Worm (Caenorhabditis elegans): ENCODE results near the gene srz-69.

The srz-69 gene

ce11 chrIV:3477124-3477523, at the start of gene srz-69:
TSS of gene srz-69 (minus strand) at chrIV:3477224.
- no peak for TF ChIP-seq him-1 (tag; optimal IDR thresholded peaks at IDR 0.05)
- no peak for TF ChIP-seq dao-5 (tag; optimal IDR thresholded peaks at IDR 0.05)
- no peak for TF ChIP-seq W03F9.2 (tag; optimal IDR thresholded peaks at IDR 0.05)

DNA sequence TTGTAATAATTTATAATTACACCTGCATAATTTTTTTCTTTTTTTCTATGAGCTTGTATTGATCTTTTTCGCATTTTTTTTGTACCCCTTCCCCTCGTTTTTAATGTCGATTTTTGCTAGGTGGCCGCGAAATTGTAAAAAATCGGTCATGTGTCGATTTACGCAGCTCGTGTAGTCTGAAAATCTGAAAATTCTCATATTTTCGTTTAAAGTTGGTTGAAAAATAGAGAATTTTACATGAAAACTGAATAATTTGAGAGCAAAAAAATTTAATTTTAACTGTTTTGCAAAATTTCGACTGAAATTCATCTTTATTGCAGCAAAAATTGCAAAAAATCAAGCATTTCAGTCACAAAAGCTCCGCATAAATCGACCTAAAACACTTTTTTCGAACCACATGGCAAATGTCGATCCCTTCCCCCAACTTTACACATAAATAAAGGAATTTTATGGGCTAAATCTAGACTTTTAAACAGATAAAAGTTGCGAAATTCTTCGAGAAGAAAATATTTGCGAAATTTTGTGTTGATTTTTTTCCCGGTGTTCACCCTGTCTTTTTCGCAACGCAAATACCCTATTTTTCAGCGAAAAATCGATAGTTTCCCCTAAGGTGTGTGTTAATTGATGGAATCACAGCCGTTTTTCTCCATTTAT, 49.2 kb upstream of the srz-69 start:
- TF ChIP-seq dao-5 (tag; optimal IDR thresholded peaks at IDR 0.05) (no peak), W03F9.2 (tag; optimal IDR thresholded peaks at IDR 0.05) (no peak), him-1 (tag; optimal IDR thresholded peaks at IDR 0.05) (no peak)

- TF ChIP-seq him-1 (tag; optimal IDR thresholded peaks at IDR 0.05) (peak; percentile 23), dao-5 (tag; optimal IDR thresholded peaks at IDR 0.05) (no peak)
Observed at ce11 chrIV:3524584-3525020, 47.6 kb upstream of the srz-69 start.

ce11 chrIV:3523419-3523818, 46.4 kb upstream of the srz-69 start:
- no peak for TF ChIP-seq him-1 (tag; optimal IDR thresholded peaks at IDR 0.05)
- no peak for TF ChIP-seq dao-5 (tag; optimal IDR thresholded peaks at IDR 0.05)
- TF ChIP-seq W03F9.2 (tag; optimal IDR thresholded peaks at IDR 0.05): no peak

ce11 chrIV:3521710-3522109, 44.7 kb upstream of the srz-69 start:
- TF ChIP-seq him-1 (tag; optimal IDR thresholded peaks at IDR 0.05): no peak
- TF ChIP-seq W03F9.2 (tag; optimal IDR thresholded peaks at IDR 0.05): no peak
- no peak for TF ChIP-seq dao-5 (tag; optimal IDR thresholded peaks at IDR 0.05)

ce11 chrIV:3520957-3521356, 43.9 kb upstream of the srz-69 start:
- no peak for TF ChIP-seq W03F9.2 (tag; optimal IDR thresholded peaks at IDR 0.05)
- no peak for TF ChIP-seq dao-5 (tag; optimal IDR thresholded peaks at IDR 0.05)
- TF ChIP-seq him-1 (tag; optimal IDR thresholded peaks at IDR 0.05): no peak

DNA sequence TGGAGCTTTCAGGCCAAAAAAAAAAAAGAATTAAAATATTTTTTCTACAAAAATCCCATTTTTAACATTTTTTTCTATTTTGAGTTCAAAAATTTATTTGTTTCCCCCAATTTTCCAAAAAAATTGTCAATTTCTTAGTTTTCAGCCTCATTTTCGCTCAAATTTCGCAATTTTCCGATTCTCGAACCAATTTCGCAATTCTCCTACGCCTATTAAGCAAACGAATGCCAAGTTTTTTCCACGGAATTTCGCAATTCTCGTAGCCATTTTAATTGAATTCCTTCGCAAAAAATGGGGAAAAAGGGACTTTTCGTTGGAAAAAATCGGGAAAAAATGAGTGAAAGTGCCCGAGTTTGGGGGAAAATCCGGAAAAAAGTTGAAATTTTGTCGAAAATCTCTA, 43.4 kb upstream of the srz-69 start:
- TF ChIP-seq dao-5 (tag; optimal IDR thresholded peaks at IDR 0.05) (no peak), W03F9.2 (tag; optimal IDR thresholded peaks at IDR 0.05) (no peak), him-1 (tag; optimal IDR thresholded peaks at IDR 0.05) (no peak)

ce11 chrIV:3519352-3519751, 42.3 kb upstream of the srz-69 start:
- TF ChIP-seq him-1 (tag; optimal IDR thresholded peaks at IDR 0.05): no peak
- no peak for TF ChIP-seq dao-5 (tag; optimal IDR thresholded peaks at IDR 0.05)
- no peak for TF ChIP-seq W03F9.2 (tag; optimal IDR thresholded peaks at IDR 0.05)

DNA sequence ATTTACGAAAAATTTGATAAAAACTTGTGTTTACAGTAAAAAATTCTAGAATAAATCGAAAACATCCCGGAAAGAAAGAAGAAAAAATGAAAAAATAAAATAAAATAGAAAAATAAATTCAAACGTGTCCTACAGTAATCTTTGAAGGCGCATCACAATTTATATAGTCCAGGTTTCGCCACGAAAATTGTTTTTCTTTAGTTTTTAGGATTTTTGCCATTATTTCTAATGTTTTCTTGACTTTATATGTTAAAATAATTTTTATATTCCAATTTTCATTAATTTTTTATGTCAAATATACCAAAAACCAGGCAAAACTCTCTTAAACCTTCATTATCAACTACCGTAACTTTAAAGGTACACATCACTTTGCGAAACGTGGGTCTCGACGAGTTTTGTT, 40.6 kb upstream of the srz-69 start:
- TF ChIP-seq W03F9.2 (tag; optimal IDR thresholded peaks at IDR 0.05) (peak; percentile 19), dao-5 (tag; optimal IDR thresholded peaks at IDR 0.05) (no peak)

DNA sequence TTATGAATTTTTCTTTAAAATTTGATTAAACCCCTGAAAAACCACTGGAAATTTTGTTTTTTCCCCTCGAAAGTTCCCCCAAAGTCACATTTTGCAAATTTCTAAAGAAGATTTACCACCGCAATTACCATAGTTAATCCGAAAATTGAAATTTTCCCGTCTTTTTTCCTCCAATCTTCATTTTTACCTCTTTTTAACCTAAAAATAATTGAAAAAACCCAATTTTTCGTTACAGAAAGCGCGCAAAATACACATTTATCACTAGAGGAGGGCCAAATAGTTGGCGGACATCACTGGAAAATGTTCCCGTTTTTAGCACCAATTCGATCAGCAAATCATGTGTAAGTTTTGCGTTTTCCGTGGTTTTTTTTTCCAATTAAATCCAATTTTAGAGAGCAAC, 39.6 kb upstream of the srz-69 start, which contains the start of gene unc-33:
Gene unc-33, plus strand, starts transcription at position 301 of the 400 bp plus-strand sequence.
- no peak for TF ChIP-seq him-1 (tag; optimal IDR thresholded peaks at IDR 0.05)
- TF ChIP-seq W03F9.2 (tag; optimal IDR thresholded peaks at IDR 0.05): no peak
- no peak for TF ChIP-seq dao-5 (tag; optimal IDR thresholded peaks at IDR 0.05)

DNA sequence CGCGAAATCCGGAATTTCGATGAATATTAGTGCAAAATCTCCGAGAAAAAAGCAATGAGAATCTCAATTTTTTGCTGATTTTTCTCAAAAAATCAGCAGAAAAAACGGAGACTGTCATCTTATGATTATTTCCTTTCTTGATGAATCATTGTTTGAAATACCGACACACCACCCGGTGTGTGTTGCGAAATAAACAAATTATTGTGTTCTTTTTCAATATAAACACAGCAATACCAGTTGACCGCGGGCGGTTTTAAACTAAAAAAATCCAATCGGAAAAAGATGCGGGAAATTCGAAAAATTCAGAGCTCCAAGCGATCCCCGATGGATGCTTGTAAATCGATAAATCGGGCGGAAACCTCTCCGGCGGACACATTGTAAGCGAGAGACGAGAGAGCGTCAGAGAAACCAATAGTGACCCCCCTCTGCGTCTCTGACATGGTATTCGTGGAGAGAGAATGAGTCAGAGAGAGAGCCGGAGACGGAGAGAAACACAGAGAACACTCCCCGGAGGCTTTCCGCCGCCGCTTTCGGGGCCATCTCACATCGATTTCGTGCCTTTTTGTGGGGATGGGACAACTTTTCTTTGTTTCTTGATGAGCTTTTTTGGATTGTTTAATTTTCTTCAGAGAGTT, 38.5 kb upstream of the srz-69 start:
- TF ChIP-seq W03F9.2 (tag; optimal IDR thresholded peaks at IDR 0.05): no peak
- peak; percentile 41 for TF ChIP-seq him-1 (tag; optimal IDR thresholded peaks at IDR 0.05)

DNA sequence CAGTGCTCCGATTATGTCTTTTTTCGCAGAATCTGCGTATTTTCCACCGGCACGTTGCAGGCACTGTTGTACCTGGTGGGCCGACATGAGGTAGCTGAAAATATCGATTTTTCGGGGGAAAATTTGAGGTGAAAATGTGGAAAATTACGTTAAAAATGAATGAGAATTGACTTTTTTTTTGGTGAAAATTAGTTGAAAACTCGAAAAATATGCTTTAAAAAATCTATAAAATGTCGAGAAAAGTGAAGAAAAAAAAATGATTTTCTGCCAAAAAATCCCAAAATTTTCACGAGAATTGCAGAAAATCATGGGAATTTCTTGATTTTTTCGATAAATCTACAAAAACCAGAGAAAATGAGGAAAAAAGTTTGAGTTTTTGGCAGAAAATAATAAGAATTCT, 37.4 kb upstream of the srz-69 start, which contains the start of gene tsg-101:
Gene tsg-101, minus strand, starts transcription at position 101 of the 400 bp plus-strand sequence.
- TF ChIP-seq W03F9.2 (tag; optimal IDR thresholded peaks at IDR 0.05) (no peak), dao-5 (tag; optimal IDR thresholded peaks at IDR 0.05) (no peak), him-1 (tag; optimal IDR thresholded peaks at IDR 0.05) (no peak)

- no peak for TF ChIP-seq W03F9.2 (tag; optimal IDR thresholded peaks at IDR 0.05)
- TF ChIP-seq dao-5 (tag; optimal IDR thresholded peaks at IDR 0.05): no peak
Observed at ce11 chrIV:3509477-3510063, 32.5 kb upstream of the srz-69 start, which contains the start of gene ced-10. TSS of gene ced-10 (minus strand) at chrIV:3509527.

ce11 chrIV:3505940-3506339, 28.9 kb upstream of the srz-69 start:
- no peak for TF ChIP-seq dao-5 (tag; optimal IDR thresholded peaks at IDR 0.05)
- no peak for TF ChIP-seq him-1 (tag; optimal IDR thresholded peaks at IDR 0.05)
- no peak for TF ChIP-seq W03F9.2 (tag; optimal IDR thresholded peaks at IDR 0.05)

All from whole organism, L4/young adult.